Fruit fly (Drosophila melanogaster): ENCODE measurements around the gene kis.

Gene kis

dm6 chr2L:166115-167069 lies 84.2 kb downstream of the kis start:
- TF ChIP-seq Pif1A (GFP tag; optimal IDR thresholded peaks at IDR 0.05) (peak; percentile 97), Ets98B (GFP tag; IDR thresholded peaks at IDR 0.05) (no peak), Snoo (tag; optimal IDR thresholded peaks at IDR 0.05) (peak; percentile 72), EcR (GFP tag; optimal IDR thresholded peaks at IDR 0.05) (peak; percentile 82), CG10348 (GFP tag; IDR thresholded peaks at IDR 0.05) (no peak), CG32121 (GFP tag; IDR thresholded peaks at IDR 0.05) (no peak), CG8301 (tag; optimal IDR thresholded peaks at IDR 0.05) (peak; percentile 97), gl (tag; optimal IDR thresholded peaks at IDR 0.05) (peak; percentile 99), CG15710 (tag; optimal IDR thresholded peaks at IDR 0.05) (peak; percentile 92), CG8159 (tag; optimal IDR thresholded peaks at IDR 0.05) (peak; percentile 88), D1 (tag; optimal IDR thresholded peaks at IDR 0.05) (peak; percentile 80), CG9948 (tag; optimal IDR thresholded peaks at IDR 0.05) (peak; percentile 90), CG14655 (GFP tag; optimal IDR thresholded peaks at IDR 0.05) (peak; percentile 98), rn (GFP tag; IDR thresholded peaks at IDR 0.05) (no peak), CG12605 (GFP tag; IDR thresholded peaks at IDR 0.05) (no peak), fd96Ca (GFP tag; IDR thresholded peaks at IDR 0.05) (no peak), Pif1B (GFP tag; optimal IDR thresholded peaks at IDR 0.05) (peak; percentile 97), CG4496 (GFP tag; IDR thresholded peaks at IDR 0.05) (no peak), CG34367 (tag; optimal IDR thresholded peaks at IDR 0.05) (peak; percentile 95), CG17806 (tag; optimal IDR thresholded peaks at IDR 0.05) (peak; percentile 90), CG13204 (GFP tag; optimal IDR thresholded peaks at IDR 0.05) (peak; percentile 97)

dm6 chr2L:165253-165890 lies 85.3 kb downstream of the kis start:
- TF ChIP-seq EcR (GFP tag; optimal IDR thresholded peaks at IDR 0.05) (peak; percentile 3), Pif1B (GFP tag; optimal IDR thresholded peaks at IDR 0.05) (no peak), CG14655 (GFP tag; optimal IDR thresholded peaks at IDR 0.05) (peak; percentile 14), CG32121 (GFP tag; IDR thresholded peaks at IDR 0.05) (no peak), D1 (tag; optimal IDR thresholded peaks at IDR 0.05) (peak; percentile 2), CG8159 (tag; optimal IDR thresholded peaks at IDR 0.05) (peak; percentile 18), CG10348 (GFP tag; IDR thresholded peaks at IDR 0.05) (no peak), fd96Ca (GFP tag; IDR thresholded peaks at IDR 0.05) (no peak)

DNA sequence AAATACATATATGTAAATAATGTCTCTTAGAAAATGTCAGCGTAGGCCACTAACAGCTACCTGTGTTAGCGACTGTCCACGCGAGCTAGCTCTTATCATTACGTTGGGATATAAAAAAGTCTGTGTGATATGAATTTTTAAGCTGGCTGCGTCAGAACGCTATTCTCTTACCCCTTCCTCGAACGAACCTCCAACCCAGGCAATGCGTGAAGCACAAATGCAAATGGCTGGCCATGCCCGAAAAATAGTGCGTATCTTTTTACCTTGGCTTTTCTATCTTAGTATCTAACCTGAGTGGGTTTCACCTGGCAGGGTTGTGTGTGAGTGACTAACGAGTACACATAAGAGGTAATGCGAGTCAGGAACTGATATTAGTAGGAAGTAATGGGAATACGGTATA lies 87.4 kb downstream of the kis start:
- no peak for TF ChIP-seq CG14655 (GFP tag; optimal IDR thresholded peaks at IDR 0.05)
- TF ChIP-seq Pif1A (GFP tag; optimal IDR thresholded peaks at IDR 0.05): no peak
- TF ChIP-seq fd96Ca (GFP tag; IDR thresholded peaks at IDR 0.05): no peak
- no peak for TF ChIP-seq Pif1B (GFP tag; optimal IDR thresholded peaks at IDR 0.05)
- no peak for TF ChIP-seq CG32121 (GFP tag; IDR thresholded peaks at IDR 0.05)
- TF ChIP-seq CG8301 (tag; optimal IDR thresholded peaks at IDR 0.05): no peak
- no peak for TF ChIP-seq gl (tag; optimal IDR thresholded peaks at IDR 0.05)

DNA sequence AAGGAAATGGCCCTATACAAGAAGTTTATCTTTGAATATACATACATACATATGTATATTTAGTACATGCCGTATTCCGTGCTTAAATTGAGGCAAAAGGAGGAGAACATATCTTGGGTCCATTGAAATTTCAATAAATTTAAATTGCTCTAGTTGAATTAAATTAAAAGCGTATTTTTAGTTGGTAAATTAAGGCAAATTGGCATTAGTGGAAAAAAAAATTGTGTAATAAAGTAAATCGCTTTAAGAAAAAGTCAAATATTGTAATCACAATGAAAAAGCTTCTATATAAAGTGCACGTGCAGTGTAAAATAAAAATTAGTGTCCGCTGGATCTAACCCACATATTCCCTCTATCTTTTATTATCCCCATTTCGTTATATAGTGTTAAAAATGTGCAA lies 88.4 kb downstream of the kis start:
- TF ChIP-seq EcR (GFP tag; optimal IDR thresholded peaks at IDR 0.05): no peak
- TF ChIP-seq CG10348 (GFP tag; IDR thresholded peaks at IDR 0.05): no peak
- TF ChIP-seq CG9948 (tag; optimal IDR thresholded peaks at IDR 0.05): peak; percentile 10
- TF ChIP-seq rn (GFP tag; IDR thresholded peaks at IDR 0.05): no peak
- peak; percentile 59 for TF ChIP-seq D1 (tag; optimal IDR thresholded peaks at IDR 0.05)
- TF ChIP-seq CG34367 (tag; optimal IDR thresholded peaks at IDR 0.05): no peak

dm6 chr2L:161453-162175 lies 89.0 kb downstream of the kis start:
- no peak for TF ChIP-seq CG32121 (GFP tag; IDR thresholded peaks at IDR 0.05)
- no peak for TF ChIP-seq CG17806 (tag; optimal IDR thresholded peaks at IDR 0.05)
- TF ChIP-seq CG10348 (GFP tag; IDR thresholded peaks at IDR 0.05): no peak
- TF ChIP-seq CG8301 (tag; optimal IDR thresholded peaks at IDR 0.05): peak; percentile 55
- TF ChIP-seq CG8159 (tag; optimal IDR thresholded peaks at IDR 0.05): peak; percentile 35
- TF ChIP-seq CG34367 (tag; optimal IDR thresholded peaks at IDR 0.05): peak; percentile 29
- TF ChIP-seq Pif1A (GFP tag; optimal IDR thresholded peaks at IDR 0.05): peak; percentile 2
- TF ChIP-seq CG14655 (GFP tag; optimal IDR thresholded peaks at IDR 0.05): peak; percentile 56
- TF ChIP-seq CG13204 (GFP tag; optimal IDR thresholded peaks at IDR 0.05): peak; percentile 28
- no peak for TF ChIP-seq CG4496 (GFP tag; IDR thresholded peaks at IDR 0.05)
- no peak for TF ChIP-seq rn (GFP tag; IDR thresholded peaks at IDR 0.05)
- no peak for TF ChIP-seq CG12605 (GFP tag; IDR thresholded peaks at IDR 0.05)
- TF ChIP-seq Pif1B (GFP tag; optimal IDR thresholded peaks at IDR 0.05): peak; percentile 76
- TF ChIP-seq Ets98B (GFP tag; IDR thresholded peaks at IDR 0.05): no peak
- peak; percentile 23 for TF ChIP-seq CG15710 (tag; optimal IDR thresholded peaks at IDR 0.05)
- TF ChIP-seq D1 (tag; optimal IDR thresholded peaks at IDR 0.05): no peak
- peak; percentile 19 for TF ChIP-seq Snoo (tag; optimal IDR thresholded peaks at IDR 0.05)
- TF ChIP-seq gl (tag; optimal IDR thresholded peaks at IDR 0.05): peak; percentile 40
- TF ChIP-seq EcR (GFP tag; optimal IDR thresholded peaks at IDR 0.05): peak; percentile 67
- TF ChIP-seq CG9948 (tag; optimal IDR thresholded peaks at IDR 0.05): no peak
- no peak for TF ChIP-seq fd96Ca (GFP tag; IDR thresholded peaks at IDR 0.05)

Measured in whole organism, pupa.